Fruit fly (Drosophila melanogaster): ENCODE results near the gene CG43931.

The CG43931 gene

dm6 chr3L:20944180-20944579 is 46.8 kb downstream of the CG43931 start (continued):
- no peak for TF ChIP-seq CG11762 (GFP tag; optimal IDR thresholded peaks at IDR 0.05; ENCODE audit: insufficient read depth)
- no peak for TF ChIP-seq CG4318 (GFP tag; optimal IDR thresholded peaks at IDR 0.05)
- no peak for TF ChIP-seq CG6163 (GFP tag; IDR thresholded peaks at IDR 0.05)
- TF ChIP-seq cyc (GFP tag; optimal IDR thresholded peaks at IDR 0.05), result no peak
- no peak for TF ChIP-seq CG6276 (GFP tag; optimal IDR thresholded peaks at IDR 0.05)
- peak; percentile 16 for TF ChIP-seq CG6792 (GFP tag; optimal IDR thresholded peaks at IDR 0.05)
- no peak for TF ChIP-seq Hr39 (GFP tag; optimal IDR thresholded peaks at IDR 0.05)

- TF ChIP-seq salr (GFP tag; optimal IDR thresholded peaks at IDR 0.05), result no peak
- no peak for TF ChIP-seq spab (GFP tag; optimal IDR thresholded peaks at IDR 0.05)
These were observed 48.7 kb downstream of the CG43931 start for dm6 chr3L:20946054-20946453.

DNA sequence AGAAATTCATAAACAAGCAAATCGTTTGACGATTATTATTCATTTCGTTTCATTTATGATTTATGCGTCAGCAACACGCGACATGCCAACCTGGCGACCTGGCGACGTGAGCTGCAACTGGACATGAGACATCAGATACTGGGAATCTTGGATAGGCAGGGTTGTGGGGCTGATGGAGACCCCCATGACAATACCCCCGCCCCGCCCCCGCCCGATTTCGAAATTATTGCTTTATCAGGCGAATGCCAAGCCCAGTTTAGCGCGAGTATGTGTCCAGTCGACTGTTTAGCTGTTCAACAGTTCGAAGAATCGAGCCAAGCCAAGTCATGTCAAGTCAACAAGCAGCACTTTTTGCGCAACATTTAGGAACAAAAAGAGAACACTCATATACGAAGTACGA is 49.6 kb downstream of the CG43931 start:
- peak in 1 of 2 experiments; percentile 35 for TF ChIP-seq ss (GFP tag; optimal IDR thresholded peaks at IDR 0.05)
- TF ChIP-seq svp (GFP tag), result peak; percentile 63
- no peak for TF ChIP-seq Sox14 (GFP tag; optimal IDR thresholded peaks at IDR 0.05)
- TF ChIP-seq achi (GFP tag; optimal IDR thresholded peaks at IDR 0.05), result no peak
- 0 out of 3 replicates have a peak, but pooled peaks have one; percentile 3 for TF ChIP-seq eg (GFP tag; IDR thresholded peaks at IDR 0.05)
